Fruit fly (Drosophila melanogaster): Measurements from ENCODE around the gene CG14340.

The CG14340 gene

dm6 chr2L:1112641-1113040 lies at the start of gene CG14340:
TSS of gene CG14340 (plus strand) at chr2L:1112941.
- no peak for TF ChIP-seq noc (tag; optimal IDR thresholded peaks at IDR 0.05)

dm6 chr2L:1063695-1064094 lies 49.0 kb upstream of the CG14340 start:
- TF ChIP-seq noc (tag; optimal IDR thresholded peaks at IDR 0.05): no peak

- no peak for TF ChIP-seq noc (tag; optimal IDR thresholded peaks at IDR 0.05)
Measured at dm6 chr2L:1064544-1064943, 48.2 kb upstream of the CG14340 start.

- no peak for TF ChIP-seq noc (tag; optimal IDR thresholded peaks at IDR 0.05)
Measured at dm6 chr2L:1065038-1065437, 47.7 kb upstream of the CG14340 start.

DNA sequence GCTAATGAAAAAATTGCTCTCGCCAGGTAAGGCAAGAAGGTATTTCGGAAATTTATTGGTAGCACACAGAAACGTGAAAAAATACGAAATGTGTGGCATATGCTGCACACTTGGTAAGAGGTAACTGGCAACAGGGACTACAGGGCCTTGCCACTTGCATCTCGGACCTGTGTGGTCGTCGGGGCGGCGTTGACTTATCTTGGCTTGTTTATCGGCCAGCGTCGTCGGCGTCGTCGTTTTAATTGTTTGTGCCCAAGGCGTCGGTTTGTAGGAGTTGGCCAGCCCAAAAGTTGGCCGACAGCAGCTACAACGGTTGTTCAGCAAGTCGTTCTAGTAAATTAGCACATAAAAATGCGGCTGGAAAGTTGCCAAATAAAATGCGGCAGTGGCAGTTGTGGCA lies 46.4 kb upstream of the CG14340 start:
- no peak for TF ChIP-seq noc (tag; optimal IDR thresholded peaks at IDR 0.05)

DNA sequence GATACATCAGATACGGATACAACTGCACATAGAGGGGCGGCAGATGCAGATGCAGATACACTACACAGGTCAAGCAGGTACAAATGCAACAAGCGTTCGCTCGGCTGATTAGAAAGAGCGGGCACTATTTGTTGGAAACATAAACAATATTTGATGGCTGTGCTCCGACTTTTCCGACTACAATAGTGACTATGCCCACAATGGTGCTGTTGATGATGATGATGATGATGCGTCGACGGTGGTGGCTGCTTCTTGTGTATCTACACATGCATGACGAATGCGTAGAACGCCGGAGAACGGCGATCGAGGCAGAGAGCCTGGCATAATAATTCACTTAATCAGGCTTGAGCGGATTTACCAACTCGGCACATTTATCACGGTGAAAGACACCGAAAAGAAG lies 44.7 kb upstream of the CG14340 start:
- TF ChIP-seq noc (tag; optimal IDR thresholded peaks at IDR 0.05): no peak

DNA sequence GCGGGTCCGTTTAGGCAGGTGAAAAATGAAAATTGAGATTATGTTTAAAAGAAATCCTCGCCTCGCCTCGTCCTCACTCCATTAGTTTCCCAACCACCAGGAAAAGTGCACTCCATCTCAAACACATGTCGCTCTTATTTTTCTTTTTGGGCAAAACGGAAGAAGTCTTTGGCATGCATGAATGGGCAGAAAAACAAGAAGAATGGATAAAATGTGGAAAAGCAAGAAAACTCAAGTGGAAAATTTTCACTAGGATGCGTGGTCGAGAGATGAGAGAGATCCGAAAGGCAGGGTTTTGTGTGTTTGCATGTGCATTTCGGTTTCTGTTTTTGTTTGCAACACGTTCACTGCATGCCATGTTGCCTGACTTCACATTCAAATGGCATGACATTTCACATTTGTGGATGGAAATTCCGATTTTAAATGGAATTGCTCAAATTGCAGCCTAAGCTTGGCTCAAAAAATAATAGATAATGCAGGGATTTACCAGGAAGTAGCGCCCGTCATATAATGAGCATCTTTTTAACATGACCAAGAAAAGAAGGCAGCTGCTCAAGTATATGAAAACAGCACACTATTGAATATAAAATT lies 44.1 kb upstream of the CG14340 start:
- TF ChIP-seq noc (tag; optimal IDR thresholded peaks at IDR 0.05): no peak

- TF ChIP-seq noc (tag; optimal IDR thresholded peaks at IDR 0.05): no peak
Measured at dm6 chr2L:1069475-1069874, 43.3 kb upstream of the CG14340 start.

dm6 chr2L:1070332-1070731 lies 42.4 kb upstream of the CG14340 start:
- TF ChIP-seq noc (tag; optimal IDR thresholded peaks at IDR 0.05): no peak

DNA sequence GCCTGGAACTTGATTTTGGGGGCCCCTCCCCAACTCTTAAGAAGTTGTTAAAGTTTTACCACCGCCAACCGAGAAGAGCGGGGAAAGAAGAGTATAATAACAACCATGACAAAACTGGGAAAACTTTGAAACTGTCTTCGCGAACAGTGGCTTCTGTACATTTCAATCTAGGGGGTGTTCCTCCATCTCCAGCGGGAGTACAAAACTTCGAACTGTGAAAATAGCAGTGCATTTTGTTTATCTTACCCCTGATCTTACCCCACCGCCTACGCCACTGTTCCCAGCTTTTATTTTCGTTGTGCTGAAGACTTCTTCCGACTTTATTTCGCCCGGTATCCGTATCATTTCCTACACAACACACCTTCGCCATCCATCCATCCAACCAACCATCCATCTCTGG lies 41.8 kb upstream of the CG14340 start:
- peak; percentile 24 for TF ChIP-seq noc (tag; optimal IDR thresholded peaks at IDR 0.05)

DNA sequence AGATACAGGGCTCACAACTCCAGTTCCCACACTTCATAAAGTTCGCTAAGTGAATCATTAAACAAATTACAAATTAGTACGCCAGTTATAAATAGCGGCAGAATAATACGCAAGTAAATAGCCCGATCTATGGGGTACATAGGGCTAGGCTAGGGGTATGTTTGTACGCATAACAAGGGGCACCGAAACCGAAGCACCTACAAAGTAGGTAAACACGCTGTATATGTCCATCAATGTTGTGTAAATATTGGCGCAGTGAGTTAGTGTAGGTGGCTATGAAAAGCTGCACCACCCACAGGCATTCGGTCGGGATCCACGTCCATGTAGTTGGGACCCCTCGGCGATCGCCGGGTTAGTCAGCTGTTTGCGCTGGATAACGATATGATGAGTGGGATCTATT lies 40.6 kb upstream of the CG14340 start:
- TF ChIP-seq noc (tag; optimal IDR thresholded peaks at IDR 0.05): peak; percentile 47

DNA sequence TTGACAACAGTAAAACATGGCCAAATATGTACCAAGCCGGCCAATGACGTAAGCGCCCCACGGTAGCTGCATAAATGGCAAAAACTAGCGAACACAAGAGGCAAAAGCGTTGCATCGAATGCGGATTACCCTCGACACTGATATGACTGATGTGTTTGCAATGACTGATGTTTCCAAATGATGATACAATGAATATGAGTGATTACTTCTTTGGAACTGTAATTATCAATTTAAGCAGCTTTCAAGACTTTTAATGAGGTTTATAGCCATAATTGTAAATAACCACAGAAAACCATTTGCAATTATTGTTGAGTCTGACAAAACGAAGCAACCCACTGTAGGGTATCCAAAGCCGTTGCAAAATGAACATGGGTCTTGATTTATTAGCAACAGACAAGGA lies 39.2 kb upstream of the CG14340 start:
- TF ChIP-seq noc (tag; optimal IDR thresholded peaks at IDR 0.05): peak; percentile 35

DNA sequence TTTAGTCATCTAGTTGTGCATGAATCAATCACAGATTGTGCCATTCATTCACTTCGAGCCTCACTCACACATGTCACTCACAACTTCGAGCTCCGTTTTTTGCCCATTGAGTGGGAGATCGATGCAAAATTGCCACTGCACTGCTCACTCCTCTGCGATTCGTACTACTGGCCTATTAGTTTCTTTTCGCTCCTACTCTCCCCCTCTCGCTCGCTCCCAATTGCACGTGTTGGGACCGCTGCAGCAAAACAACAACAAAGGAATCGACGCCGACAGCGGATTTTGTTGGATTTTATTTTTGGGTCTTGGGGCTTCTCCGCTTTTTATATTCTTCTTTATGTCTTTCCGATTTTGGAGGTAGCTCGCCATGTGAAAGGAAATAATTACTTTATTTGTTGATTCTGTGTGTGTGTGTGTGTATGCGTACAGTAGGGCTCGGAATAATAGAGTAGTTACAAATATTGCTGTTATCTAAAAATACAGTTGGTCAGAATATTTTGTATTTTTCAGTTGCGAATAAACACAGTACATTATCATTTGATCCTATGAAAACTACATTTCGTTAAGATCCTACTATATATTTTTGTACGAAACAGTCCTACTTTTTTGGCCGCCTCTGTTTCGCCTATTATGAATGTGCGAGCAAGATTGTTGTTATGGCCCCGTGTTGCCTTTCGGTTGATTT lies 38.4 kb upstream of the CG14340 start:
- TF ChIP-seq noc (tag; optimal IDR thresholded peaks at IDR 0.05): peak; percentile 54

- TF ChIP-seq noc (tag; optimal IDR thresholded peaks at IDR 0.05): no peak
Measured at dm6 chr2L:1075753-1076152, 37.0 kb upstream of the CG14340 start.

- TF ChIP-seq noc (tag; optimal IDR thresholded peaks at IDR 0.05): no peak
Measured at dm6 chr2L:1077053-1077452, 35.7 kb upstream of the CG14340 start.

DNA sequence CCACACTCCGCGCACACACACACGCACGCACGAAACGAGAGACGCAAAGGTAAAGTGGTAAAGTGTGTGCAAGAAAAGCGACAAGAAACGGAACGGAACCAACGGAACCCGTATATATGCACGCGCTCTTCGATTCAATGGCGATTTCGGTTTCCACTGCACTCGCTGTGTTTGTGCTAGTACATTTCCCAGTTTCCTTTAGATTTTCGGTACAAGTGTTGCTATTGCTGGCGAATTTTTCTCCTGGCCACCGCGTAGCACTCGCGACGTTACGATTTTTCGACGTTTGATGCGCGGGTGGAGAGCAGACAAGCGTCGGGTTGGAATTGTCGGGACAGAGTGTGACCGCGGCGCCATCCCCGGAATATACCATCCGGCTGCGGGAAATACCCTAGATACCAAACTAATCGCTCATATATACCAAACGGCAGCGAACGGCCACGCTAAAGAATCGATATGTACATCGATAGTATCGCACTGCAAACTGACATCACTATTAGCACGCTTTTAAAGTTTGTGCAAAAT lies 35.2 kb upstream of the CG14340 start, which contains the start of the genes S and ast:
Gene S (minus strand): TSS at position 347 of the 525 bp plus-strand sequence.
Gene ast (plus strand): TSS at position 480 of the 525 bp plus-strand sequence.
- peak; percentile 61 for TF ChIP-seq noc (tag; optimal IDR thresholded peaks at IDR 0.05)

DNA sequence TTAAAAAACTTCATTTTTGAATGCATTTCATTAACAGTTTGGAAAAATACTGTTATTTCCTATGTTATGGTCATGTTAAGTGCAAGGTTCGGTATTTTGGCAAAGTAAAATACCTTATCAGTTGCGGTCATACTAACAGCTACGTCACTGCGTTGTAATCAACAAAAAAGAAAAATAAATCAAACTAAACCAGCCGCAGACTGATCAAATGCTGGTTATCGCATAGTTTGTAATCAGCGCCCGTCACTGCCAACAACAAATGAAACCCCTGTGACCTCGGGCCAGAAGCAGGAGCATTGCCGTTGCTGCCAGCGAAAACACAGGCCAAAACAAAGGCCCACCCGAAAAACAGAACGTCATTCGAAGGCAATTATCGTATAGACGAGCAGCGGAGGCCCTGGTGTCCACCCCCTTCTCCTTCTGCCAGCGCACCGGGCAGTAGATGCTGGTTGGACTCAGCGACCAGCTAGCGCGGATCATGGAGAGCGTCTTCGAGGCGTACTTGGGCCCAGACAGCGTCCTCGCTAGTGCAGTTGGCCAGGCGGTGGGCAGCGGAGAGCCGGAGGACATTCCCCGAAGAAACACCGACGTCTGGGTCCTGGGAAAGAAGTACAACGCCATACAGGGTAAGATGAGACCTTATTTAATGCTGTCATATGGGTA lies 31.8 kb upstream of the CG14340 start, which contains the start of gene Atg4a:
Gene Atg4a (plus strand): TSS at position 110 of the 663 bp plus-strand sequence.
- TF ChIP-seq noc (tag; optimal IDR thresholded peaks at IDR 0.05): no peak

Measured in whole organism, larva.